Worm (Caenorhabditis elegans) whole organism, young adult: ENCODE data around the gene DH11.5.

ENCODE experiments used
- akir-1 ChIP-seq: fragments of 200-800 bp; sonication (Bioruptor generic); optimal IDR thresholded peaks from 2 replicates; lab custom pipeline; 2018; ENCODE audit warnings: mild to moderate bottlenecking, missing genetic modification characterization, moderate library complexity, missing compliant biosample characterization
- ama-1 ChIP-seq, 3 experiments: fragments of 150-350 bp in 1 of 3; sonication (generic microtip) in 2 of 3; optimal IDR thresholded peaks; 2 replicates each; lab custom pipeline; 2014 to 2018; ENCODE audit warnings: missing biosample characterization in 2 of 3, missing genetic modification characterization in 2 of 3, missing genetic modification reagents in 2 of 3
- ceh-27 ChIP-seq: fragments of 200-800 bp; sonication (Bioruptor generic); optimal IDR thresholded peaks from 2 replicates; lab custom pipeline; 2018; ENCODE audit warnings: mild to moderate bottlenecking, missing genetic modification characterization, moderate library complexity, missing compliant biosample characterization
- let-607 ChIP-seq, 2 experiments: fragments of 200-800 bp in 1 of 2; sonication (Bioruptor generic) in 1 of 2; sonication (generic microtip) in 1 of 2; optimal IDR thresholded peaks; 2 replicates each; lab custom pipeline; 2016 to 2018; ENCODE audit warnings: mild to moderate bottlenecking in 2 of 2, missing compliant biosample characterization in 2 of 2, missing genetic modification characterization in 2 of 2, moderate library complexity in 2 of 2, missing genotype in 1 of 2
- somi-1 ChIP-seq: fragments of 200-800 bp; sonication (Bioruptor generic); optimal IDR thresholded peaks from 2 replicates; lab custom pipeline; 2018; ENCODE audit warnings: mild to moderate bottlenecking, missing genetic modification characterization, missing compliant biosample characterization

DNA sequence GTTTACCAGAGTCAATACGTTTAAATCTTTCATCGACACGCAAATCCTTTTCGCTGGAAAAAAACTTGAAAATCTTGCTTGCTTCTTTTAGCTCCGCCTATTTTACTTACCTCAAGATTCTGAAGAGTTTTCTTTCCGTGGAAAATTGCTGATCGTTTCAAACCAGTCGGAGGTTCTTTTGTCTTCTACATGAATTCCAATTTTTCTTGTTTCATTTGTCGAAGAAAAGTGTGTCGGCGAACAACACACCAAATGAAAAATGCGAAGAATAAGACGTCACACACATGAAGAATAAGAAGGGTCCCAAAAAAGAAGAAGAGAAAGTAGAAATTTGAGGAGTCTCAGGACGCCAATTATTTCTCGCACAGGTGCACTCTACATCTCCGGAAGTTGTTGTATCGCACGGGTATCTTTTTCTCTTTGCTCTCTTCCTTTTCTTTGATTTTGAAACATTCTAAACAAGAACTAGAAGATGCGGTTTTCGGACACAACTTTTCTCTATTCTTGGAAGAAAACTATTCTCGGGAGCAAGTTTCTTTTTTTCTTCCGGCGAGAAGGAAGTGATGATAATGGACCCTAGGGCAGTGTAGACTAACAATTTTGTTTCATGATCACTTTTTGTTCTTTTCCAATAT lies 2.1 kb upstream of the DH11.5 start:
- TF ChIP-seq ceh-27 (GFP tag; lab: Kevin White, UChicago) (no peak), ama-1 (optimal IDR thresholded peaks at IDR 0.05; lab: Kevin White, UChicago) (no peak), ama-1 (GFP tag; optimal IDR thresholded peaks at IDR 0.05; lab: Kevin White, UChicago) (no peak), let-607 (tag; optimal IDR thresholded peaks at IDR 0.05; lab: Kevin White, UChicago) (no peak), akir-1 (GFP tag; lab: Kevin White, UChicago) (no peak), somi-1 (GFP tag; lab: Kevin White, UChicago) (no peak)
